Worm (Caenorhabditis elegans) whole organism, late embryonic: ENCODE measurements around the gene abu-6.

Experiments used
- ceh-45 ChIP-seq: fragments of 200-800 bp; sonication (Bioruptor generic); IDR thresholded peaks from 2 replicates; pipeline ENCODE4 v1.3.6; 2022; ENCODE audit warnings: missing genetic modification reagents, missing genetic modification characterization, missing compliant biosample characterization
- tbx-2 ChIP-seq: sonication (generic microtip); optimal IDR thresholded peaks from 2 replicates; lab custom pipeline; 2016; ENCODE audit warnings: missing genetic modification characterization, missing compliant biosample characterization

DNA sequence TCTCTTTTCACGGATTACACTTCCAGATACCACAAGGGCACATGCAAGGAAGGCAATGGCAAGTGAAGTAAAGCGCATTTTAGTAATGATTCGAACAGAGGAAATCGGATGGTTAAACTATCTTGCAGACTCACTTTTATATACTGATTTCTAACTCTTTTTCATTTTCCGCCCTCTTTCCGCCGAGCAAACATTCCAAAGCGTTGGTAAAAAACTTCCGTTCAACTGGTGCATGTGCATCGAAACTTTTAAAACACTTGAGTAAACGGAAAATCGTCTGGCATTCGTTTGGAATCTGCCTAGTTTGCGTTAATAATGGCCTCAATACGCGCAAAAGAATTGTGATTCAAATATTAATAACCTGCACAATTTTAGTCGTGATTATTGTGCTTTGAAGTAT is 3.0 kb upstream of the abu-6 start, which contains the start of gene abu-7:
- no peak for TF ChIP-seq ceh-45 (GFP tag; lab: Robert Waterston, UW)
- TF ChIP-seq tbx-2 (tag; lab: Kevin White, UChicago): no peak
